Fruit fly (Drosophila melanogaster): ENCODE data around the gene CG31251.

The CG31251 gene

DNA sequence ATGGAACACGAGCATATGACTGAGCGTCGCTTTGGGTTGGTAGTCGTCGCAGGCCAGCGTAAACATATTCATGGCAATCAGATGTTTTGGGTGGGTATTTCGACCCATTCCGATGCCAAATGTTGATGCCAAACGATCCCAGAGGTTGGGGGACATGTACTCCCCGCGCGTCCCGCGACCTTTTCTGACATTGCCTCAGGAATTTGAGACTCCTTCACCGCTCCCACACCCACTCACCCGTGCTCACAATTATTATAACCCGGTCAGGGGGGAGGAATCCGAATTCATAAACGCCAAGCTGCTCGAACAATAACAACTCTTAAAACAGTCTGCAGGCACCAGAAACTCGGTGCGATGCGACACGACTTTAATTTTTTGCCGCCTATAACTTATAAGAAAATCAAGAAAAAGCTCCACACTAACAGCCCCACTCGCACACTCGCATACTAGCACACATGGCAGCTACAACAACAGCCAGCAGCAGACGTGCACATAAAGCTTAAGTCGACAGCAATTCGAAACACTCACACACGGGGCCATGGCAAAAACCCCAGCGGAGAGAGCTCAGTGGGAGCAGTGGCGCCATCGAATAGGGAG, 15.3 kb upstream of the CG31251 start (continued):
- TF ChIP-seq CG6689 (GFP tag; IDR thresholded peaks at IDR 0.05): no peak
- TF ChIP-seq zfh1 (GFP tag; IDR thresholded peaks at IDR 0.05): no peak
- peak; percentile 13 for TF ChIP-seq CG13287 (GFP tag; IDR thresholded peaks at IDR 0.05; ENCODE audit: partially characterized antibody)
- TF ChIP-seq hth (optimal IDR thresholded peaks at IDR 0.05): no peak
- TF ChIP-seq CG6683 (GFP tag; optimal IDR thresholded peaks at IDR 0.05): no peak
- no peak for TF ChIP-seq CG10147 (GFP tag; optimal IDR thresholded peaks at IDR 0.05)
- TF ChIP-seq PHDP (tag; optimal IDR thresholded peaks at IDR 0.05): no peak
- no peak for TF ChIP-seq Spps (tag; optimal IDR thresholded peaks at IDR 0.05)
- no peak for TF ChIP-seq Stat92E (GFP tag; optimal IDR thresholded peaks at IDR 0.05)
- no peak for TF ChIP-seq unc-4 (GFP tag; IDR thresholded peaks at IDR 0.05; ENCODE audit: partially characterized antibody)
- TF ChIP-seq Atf6 (GFP tag; IDR thresholded peaks at IDR 0.05): no peak
- TF ChIP-seq cg (GFP tag; optimal IDR thresholded peaks at IDR 0.05): peak; percentile 74
- TF ChIP-seq ken (GFP tag; IDR thresholded peaks at IDR 0.05): no peak
- TF ChIP-seq Lhr (GFP tag; optimal IDR thresholded peaks at IDR 0.05): no peak
- TF ChIP-seq ac (GFP tag; optimal IDR thresholded peaks at IDR 0.05): no peak
- TF ChIP-seq CG34376 (GFP tag; optimal IDR thresholded peaks at IDR 0.05): no peak
- no peak for TF ChIP-seq kay (GFP tag; optimal IDR thresholded peaks at IDR 0.05)
- no peak for TF ChIP-seq CG8089 (GFP tag; optimal IDR thresholded peaks at IDR 0.05)
- no peak for TF ChIP-seq bcd (GFP tag; optimal IDR thresholded peaks at IDR 0.05)
- TF ChIP-seq pum (GFP tag; optimal IDR thresholded peaks at IDR 0.05): no peak
- no peak for TF ChIP-seq ATbp (GFP tag; optimal IDR thresholded peaks at IDR 0.05)
- no peak for TF ChIP-seq ewg (GFP tag; optimal IDR thresholded peaks at IDR 0.05)
- TF ChIP-seq HLH4C (GFP tag; IDR thresholded peaks at IDR 0.05; ENCODE audit: partially characterized antibody): 0 out of 3 replicates have a peak, but pooled peaks have one; percentile 10
- no peak for TF ChIP-seq CG7963 (GFP tag; IDR thresholded peaks at IDR 0.05; ENCODE audit: partially characterized antibody)
- TF ChIP-seq Tbp (GFP tag; optimal IDR thresholded peaks at IDR 0.05): no peak
- TF ChIP-seq da (GFP tag; optimal IDR thresholded peaks at IDR 0.05): no peak
- no peak for TF ChIP-seq CG3995 (GFP tag; optimal IDR thresholded peaks at IDR 0.05)
- TF ChIP-seq kni (GFP tag; optimal IDR thresholded peaks at IDR 0.05): no peak
- TF ChIP-seq CG6272 (GFP tag; IDR thresholded peaks at IDR 0.05): no peak
- no peak for TF ChIP-seq hbn (GFP tag; IDR thresholded peaks at IDR 0.05; ENCODE audit: partially characterized antibody)
- TF ChIP-seq danr (GFP tag; IDR thresholded peaks at IDR 0.05): no peak
- no peak for TF ChIP-seq bbx (GFP tag; IDR thresholded peaks at IDR 0.05; ENCODE audit: partially characterized antibody)
- no peak for TF ChIP-seq pzg (GFP tag; optimal IDR thresholded peaks at IDR 0.05)
- TF ChIP-seq CG4282 (GFP tag; optimal IDR thresholded peaks at IDR 0.05): no peak
- no peak for TF ChIP-seq CG12236 (GFP tag; optimal IDR thresholded peaks at IDR 0.05)
- 0 out of 2 replicates have a peak, but pooled peaks have one; percentile 34 for TF ChIP-seq Dref (GFP tag; IDR thresholded peaks at IDR 0.05)
- TF ChIP-seq cwo (GFP tag; optimal IDR thresholded peaks at IDR 0.05): no peak
- TF ChIP-seq CG4360 (GFP tag; IDR thresholded peaks at IDR 0.05): peak; percentile 74; the same call in 1 of the 2 replicates
- no peak for TF ChIP-seq knrl (GFP tag; IDR thresholded peaks at IDR 0.05; ENCODE audit: partially characterized antibody)
- TF ChIP-seq Deaf1 (tag; optimal IDR thresholded peaks at IDR 0.05): no peak
- no peak for TF ChIP-seq mld (GFP tag; IDR thresholded peaks at IDR 0.05; ENCODE audit: partially characterized antibody)
- TF ChIP-seq C15 (GFP tag; IDR thresholded peaks at IDR 0.05): no peak
- no peak for TF ChIP-seq CG9609 (GFP tag; optimal IDR thresholded peaks at IDR 0.05)
- TF ChIP-seq run (tag; optimal IDR thresholded peaks at IDR 0.05): no peak
- no peak for TF ChIP-seq esg (GFP tag; conservative IDR thresholded peaks at IDR 0.05)
- TF ChIP-seq CG15696 (tag; optimal IDR thresholded peaks at IDR 0.05): no peak
- TF ChIP-seq lov (optimal IDR thresholded peaks at IDR 0.05): no peak
- TF ChIP-seq lov (GFP tag; IDR thresholded peaks at IDR 0.05): no peak
- TF ChIP-seq nerfin-2 (GFP tag; IDR thresholded peaks at IDR 0.05; ENCODE audit: partially characterized antibody): no peak
- peak; percentile 21; the same call in 1 of the 2 replicates for TF ChIP-seq amos (GFP tag; IDR thresholded peaks at IDR 0.05; ENCODE audit: partially characterized antibody)
